Worm (Caenorhabditis elegans): ENCODE results near the gene tpi-1.

- TF ChIP-seq nhr-42 (GFP tag; IDR thresholded peaks at IDR 0.05) (no peak), egl-27 (tag; optimal IDR thresholded peaks at IDR 0.05) (no peak), lin-13 (GFP tag; optimal IDR thresholded peaks at IDR 0.05) (no peak), nhr-76 (tag; optimal IDR thresholded peaks at IDR 0.05) (no peak), T20F7.1 (GFP tag; optimal IDR thresholded peaks at IDR 0.05) (no peak), lsy-2 (tag; optimal IDR thresholded peaks at IDR 0.05) (no peak), egl-43 (GFP tag; IDR thresholded peaks at IDR 0.05) (no peak), dmd-6 (GFP tag; IDR thresholded peaks at IDR 0.05) (no peak), spr-1 (tag; optimal IDR thresholded peaks at IDR 0.05) (no peak), Y5F2A.4 (GFP tag; optimal IDR thresholded peaks at IDR 0.05) (no peak), lir-3 (tag; optimal IDR thresholded peaks at IDR 0.05) (no peak), duxl-1 (tag; optimal IDR thresholded peaks at IDR 0.05; ENCODE audit: poor library complexity) (no peak), mdl-1 (tag; optimal IDR thresholded peaks at IDR 0.05) (no peak), ZK337.2 (GFP tag; IDR thresholded peaks at IDR 0.05) (no peak)
These were observed 23.6 kb upstream of the tpi-1 start, which contains the start of gene arrd-7 for ce11 chrII:12062521-12062920.
